Worm (Caenorhabditis elegans) whole organism, late embryonic: ENCODE results near the gene cyn-1.

Experiments used
- F13H6.1 ChIP-seq: sonication (generic microtip); optimal IDR thresholded peaks from 2 replicates; lab custom pipeline; 2016; ENCODE audit warnings: missing genetic modification characterization, missing compliant biosample characterization
- K02D7.2 ChIP-seq: sonication (generic microtip); optimal IDR thresholded peaks from 2 replicates; lab custom pipeline; 2017; ENCODE audit warnings: mild to moderate bottlenecking, missing genetic modification characterization, missing compliant biosample characterization
- Y22D7AL.16 ChIP-seq: sonication (generic microtip); optimal IDR thresholded peaks from 2 replicates; lab custom pipeline; 2016; ENCODE audit warnings: missing genetic modification characterization, missing compliant biosample characterization
- ahr-1 ChIP-seq: sonication (generic microtip); optimal IDR thresholded peaks from 2 replicates; lab custom pipeline; 2016; ENCODE audit warnings: missing genetic modification characterization, missing compliant biosample characterization
- ama-1 ChIP-seq: fragments of 150-350 bp; optimal IDR thresholded peaks from 2 replicates; lab custom pipeline; 2014
- ceh-14 ChIP-seq: sonication (generic microtip); optimal IDR thresholded peaks from 2 replicates; lab custom pipeline; 2016; ENCODE audit warnings: missing genotype, missing genetic modification characterization, missing compliant biosample characterization
- ceh-18 ChIP-seq: sonication (generic microtip); optimal IDR thresholded peaks from 2 replicates; lab custom pipeline; 2016; ENCODE audit warnings: missing genetic modification characterization, missing compliant biosample characterization
- ceh-19 ChIP-seq: fragments of 200-800 bp; sonication (Bioruptor generic); optimal IDR thresholded peaks from 2 replicates; lab custom pipeline; 2018; ENCODE audit warnings: mild to moderate bottlenecking, missing genetic modification characterization, missing compliant biosample characterization
- ceh-22 ChIP-seq: sonication (generic microtip); optimal IDR thresholded peaks from 2 replicates; lab custom pipeline; 2017; ENCODE audit warnings: missing biosample characterization, missing genetic modification characterization
- ceh-31 ChIP-seq: sonication (generic microtip); optimal IDR thresholded peaks from 2 replicates; lab custom pipeline; 2016; ENCODE audit warnings: missing genetic modification characterization, missing compliant biosample characterization
- ceh-48 ChIP-seq: sonication (generic microtip); optimal IDR thresholded peaks from 2 replicates; lab custom pipeline; 2016; ENCODE audit warnings: missing genetic modification characterization, inconsistent platforms, missing compliant biosample characterization
- dmd-4 ChIP-seq: sonication (generic microtip); optimal IDR thresholded peaks from 2 replicates; lab custom pipeline; 2016; ENCODE audit warnings: borderline replicate concordance, missing genetic modification characterization, missing compliant biosample characterization
- dve-1 ChIP-seq: sonication (generic microtip); optimal IDR thresholded peaks from 2 replicates; lab custom pipeline; 2017; ENCODE audit warnings: antibody characterized with exemption, mild to moderate bottlenecking, missing genetic modification characterization, missing compliant biosample characterization
- elt-4 ChIP-seq: sonication (generic microtip); optimal IDR thresholded peaks from 2 replicates; lab custom pipeline; 2016; ENCODE audit warnings: missing genetic modification characterization, missing compliant biosample characterization
- eyg-1 ChIP-seq: sonication (generic microtip); optimal IDR thresholded peaks from 2 replicates; lab custom pipeline; 2016; ENCODE audit warnings: missing genotype, missing genetic modification characterization, missing compliant biosample characterization
- fkh-10 ChIP-seq: fragments of 150-350 bp; optimal IDR thresholded peaks from 2 replicates; lab custom pipeline; 2014; ENCODE audit warnings: missing biosample characterization, missing genetic modification reagents, missing genetic modification characterization
- hlh-13 ChIP-seq: fragments of 200-800 bp; sonication (Bioruptor generic); optimal IDR thresholded peaks from 2 replicates; lab custom pipeline; 2018; ENCODE audit warnings: mild to moderate bottlenecking, missing genetic modification characterization, missing compliant biosample characterization
- hlh-15 ChIP-seq: sonication (generic microtip); optimal IDR thresholded peaks from 2 replicates; lab custom pipeline; 2016; ENCODE audit warnings: missing genetic modification characterization, missing compliant biosample characterization
- hlh-30 ChIP-seq: sonication (generic microtip); optimal IDR thresholded peaks from 2 replicates; lab custom pipeline; 2017; ENCODE audit warnings: antibody characterized with exemption, missing genetic modification characterization, missing compliant biosample characterization; ENCODE audit not compliant: insufficient read depth
- madf-2 ChIP-seq: sonication (generic microtip); optimal IDR thresholded peaks from 2 replicates; lab custom pipeline; 2017; ENCODE audit warnings: missing genetic modification characterization, missing compliant biosample characterization
- mec-3 ChIP-seq: sonication (generic microtip); optimal IDR thresholded peaks from 2 replicates; lab custom pipeline; 2016; ENCODE audit warnings: borderline replicate concordance, missing genetic modification characterization, missing compliant biosample characterization
- nfya-1 ChIP-seq: sonication (generic microtip); optimal IDR thresholded peaks from 2 replicates; lab custom pipeline; 2017; ENCODE audit warnings: missing genetic modification characterization, mild to moderate bottlenecking, missing compliant biosample characterization, antibody characterized with exemption, moderate library complexity
- npax-4 ChIP-seq: sonication (generic microtip); optimal IDR thresholded peaks from 2 replicates; lab custom pipeline; 2016; ENCODE audit warnings: missing genetic modification characterization, missing compliant biosample characterization
- pat-9 ChIP-seq: fragments of 200-800 bp; sonication (Bioruptor generic); optimal IDR thresholded peaks from 2 replicates; lab custom pipeline; 2018; ENCODE audit warnings: mild to moderate bottlenecking, missing genetic modification characterization, moderate library complexity, missing compliant biosample characterization
- pax-1 ChIP-seq: fragments of 150-350 bp; optimal IDR thresholded peaks from 2 replicates; lab custom pipeline; 2014; ENCODE audit warnings: missing biosample characterization, missing genetic modification characterization
- pha-2 ChIP-seq: sonication (generic microtip); optimal IDR thresholded peaks from 2 replicates; lab custom pipeline; 2017; ENCODE audit warnings: mild to moderate bottlenecking, missing genetic modification characterization, missing compliant biosample characterization
- pqm-1 ChIP-seq: sonication (generic microtip); optimal IDR thresholded peaks from 2 replicates; lab custom pipeline; 2016; ENCODE audit warnings: missing genetic modification characterization, missing compliant biosample characterization
- ref-2 ChIP-seq: sonication (generic microtip); optimal IDR thresholded peaks from 2 replicates; lab custom pipeline; 2016; ENCODE audit warnings: missing genetic modification characterization, missing compliant biosample characterization
- sdc-2 ChIP-seq: sonication (generic microtip); optimal IDR thresholded peaks from 2 replicates; lab custom pipeline; 2016; ENCODE audit warnings: missing genotype, missing genetic modification characterization, missing compliant biosample characterization
- sox-2 ChIP-seq: fragments of 200-800 bp; sonication (Bioruptor generic); IDR thresholded peaks from 2 replicates; pipeline ENCODE4 v1.3.6; 2022; ENCODE audit warnings: missing genetic modification reagents, missing genetic modification characterization, missing compliant biosample characterization
- syd-9 ChIP-seq: sonication (generic microtip); optimal IDR thresholded peaks from 2 replicates; lab custom pipeline; 2016; ENCODE audit warnings: mild to moderate bottlenecking, missing genetic modification characterization, moderate library complexity, missing compliant biosample characterization
- tbx-2 ChIP-seq: sonication (generic microtip); optimal IDR thresholded peaks from 2 replicates; lab custom pipeline; 2016; ENCODE audit warnings: missing genetic modification characterization, missing compliant biosample characterization
- unc-86 ChIP-seq: sonication (generic microtip); optimal IDR thresholded peaks from 2 replicates; lab custom pipeline; 2016; ENCODE audit warnings: missing genetic modification characterization, missing compliant biosample characterization
- zip-5 ChIP-seq: sonication (generic microtip); optimal IDR thresholded peaks from 2 replicates; lab custom pipeline; 2016; ENCODE audit warnings: missing genetic modification characterization, missing compliant biosample characterization
- ztf-16 ChIP-seq: sonication (generic microtip); optimal IDR thresholded peaks from 2 replicates; lab custom pipeline; 2017; ENCODE audit warnings: missing genetic modification characterization, missing compliant biosample characterization

The cyn-1 gene

ce11 chrV:14378986-14379385, 23.1 kb downstream of the cyn-1 start, which contains the start of gene npr-43:
Gene npr-43, minus strand, starts transcription at chrV:14379086.
- no peak for TF ChIP-seq hlh-15 (tag; lab: Kevin White, UChicago)

DNA sequence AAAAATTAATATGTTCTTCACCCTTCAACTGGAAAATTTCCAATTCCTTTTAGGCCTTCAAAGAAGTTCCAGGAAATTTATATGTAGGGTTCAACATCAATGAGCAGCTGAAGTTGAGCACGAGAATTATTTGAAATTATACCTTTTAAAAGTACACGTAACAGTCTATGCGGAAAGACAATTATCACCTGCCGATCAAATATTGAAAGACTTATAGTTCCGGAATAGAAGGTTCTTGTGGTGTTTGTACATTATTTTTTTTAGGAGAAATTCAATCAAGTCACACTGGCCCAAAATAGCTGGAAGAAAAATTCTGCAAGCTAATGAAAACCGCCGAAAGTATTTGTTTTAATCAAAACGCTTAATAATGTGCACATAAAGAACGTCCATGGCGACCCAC, 24.4 kb downstream of the cyn-1 start:
- no peak for TF ChIP-seq ama-1
- TF ChIP-seq ceh-22 (tag; lab: Kevin White, UChicago): no peak
- no peak for TF ChIP-seq syd-9
- no peak for TF ChIP-seq eyg-1 (tag; lab: Kevin White, UChicago)
- no peak for TF ChIP-seq nfya-1 (tag; lab: Kevin White, UChicago)
- TF ChIP-seq ceh-48 (tag; lab: Kevin White, UChicago): no peak
- TF ChIP-seq ceh-18 (tag; lab: Kevin White, UChicago): no peak
- no peak for TF ChIP-seq madf-2 (tag; lab: Kevin White, UChicago)
- no peak for TF ChIP-seq elt-4
- TF ChIP-seq ahr-1 (tag; lab: Kevin White, UChicago): no peak

DNA sequence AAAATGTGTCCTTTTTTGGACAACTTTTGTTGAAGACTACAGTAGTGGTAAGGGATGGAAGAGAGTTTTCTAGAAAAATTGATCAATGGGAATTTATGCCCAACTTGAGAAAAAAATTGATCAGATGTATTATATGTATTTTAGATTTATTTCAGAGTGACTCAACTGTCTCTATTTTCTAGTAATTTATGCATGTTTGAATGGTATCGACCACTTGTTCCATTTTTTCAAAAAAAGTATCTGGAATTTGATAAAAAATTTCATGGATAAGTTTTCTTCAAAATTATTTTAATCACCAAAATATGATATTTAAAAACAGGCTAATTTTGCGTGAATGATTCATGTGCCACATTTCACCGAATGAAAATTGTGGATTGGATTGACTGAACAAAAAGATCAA, 36.0 kb downstream of the cyn-1 start, which contains the start of gene C15H11.10:
TSS of gene C15H11.10 (plus strand) at position 301 of the 400 bp plus-strand sequence.
- TF ChIP-seq ceh-14 (tag; lab: Kevin White, UChicago): no peak
- no peak for TF ChIP-seq ref-2 (tag; lab: Kevin White, UChicago)
- TF ChIP-seq mec-3 (tag; lab: Kevin White, UChicago): no peak
- TF ChIP-seq sdc-2: no peak
- TF ChIP-seq zip-5 (tag; lab: Kevin White, UChicago): no peak
- no peak for TF ChIP-seq unc-86 (tag; lab: Kevin White, UChicago)
- TF ChIP-seq ceh-31: no peak
- no peak for TF ChIP-seq ceh-48 (tag; lab: Kevin White, UChicago)

DNA sequence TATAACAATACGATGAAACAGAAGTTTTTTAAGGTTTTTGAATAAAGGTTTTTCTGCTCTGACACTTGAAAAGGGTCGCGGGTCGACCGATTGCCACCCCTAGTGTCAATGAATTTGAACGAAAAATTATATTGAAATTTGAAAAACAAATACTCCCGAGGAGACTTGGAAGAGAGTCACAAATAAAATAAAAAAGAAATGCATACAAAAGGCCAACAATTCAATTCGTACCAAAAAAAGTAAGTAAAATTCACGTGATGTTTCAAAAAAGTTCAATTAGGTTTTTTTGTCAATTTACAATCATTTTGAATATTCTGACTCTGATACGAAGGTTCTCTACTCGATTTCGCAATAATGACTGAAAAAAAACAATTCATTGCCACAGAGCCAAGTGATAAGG, 37.6 kb downstream of the cyn-1 start, which contains the start of gene C15H11.1:
TSS of gene C15H11.1 (plus strand) at position 301 of the 400 bp plus-strand sequence.
- TF ChIP-seq pqm-1: no peak
- TF ChIP-seq tbx-2 (tag; lab: Kevin White, UChicago): no peak
- TF ChIP-seq sox-2 (GFP tag; lab: Robert Waterston, UW): no peak
- TF ChIP-seq madf-2 (tag; lab: Kevin White, UChicago): no peak
- no peak for TF ChIP-seq elt-4
- no peak for TF ChIP-seq ceh-19 (GFP tag; lab: Kevin White, UChicago)
- TF ChIP-seq ahr-1 (tag; lab: Kevin White, UChicago): no peak
- TF ChIP-seq Y22D7AL.16: no peak
- no peak for TF ChIP-seq ztf-16
- no peak for TF ChIP-seq nfya-1 (tag; lab: Kevin White, UChicago)
- TF ChIP-seq K02D7.2 (tag; lab: Kevin White, UChicago): no peak
- TF ChIP-seq F13H6.1 (tag; lab: Kevin White, UChicago): no peak

- TF ChIP-seq zip-5 (tag; lab: Kevin White, UChicago) (no peak), pax-1 (tag; lab: Kevin White, UChicago) (no peak), ceh-18 (tag; lab: Kevin White, UChicago) (no peak), ztf-16 (no peak), F13H6.1 (tag; lab: Kevin White, UChicago) (no peak), hlh-30 (tag; lab: Kevin White, UChicago) (no peak), dve-1 (tag; lab: Kevin White, UChicago) (no peak), ceh-31 (no peak), pha-2 (tag; lab: Kevin White, UChicago) (no peak), pat-9 (tag; lab: Kevin White, UChicago) (no peak), hlh-13 (GFP tag; lab: Kevin White, UChicago) (no peak), npax-4 (no peak), dmd-4 (tag; lab: Kevin White, UChicago) (no peak), mec-3 (tag; lab: Kevin White, UChicago) (no peak), fkh-10 (no peak)
- TF ChIP-seq, all 69 proteins: peak for 0
Observed at ce11 chrV:14394743-14395142, 38.9 kb downstream of the cyn-1 start, which contains the start of gene C15H11.13. Gene C15H11.13, plus strand, starts transcription at chrV:14395043.
